Worm (Caenorhabditis elegans): Measurements from ENCODE around the gene vha-5.

DNA sequence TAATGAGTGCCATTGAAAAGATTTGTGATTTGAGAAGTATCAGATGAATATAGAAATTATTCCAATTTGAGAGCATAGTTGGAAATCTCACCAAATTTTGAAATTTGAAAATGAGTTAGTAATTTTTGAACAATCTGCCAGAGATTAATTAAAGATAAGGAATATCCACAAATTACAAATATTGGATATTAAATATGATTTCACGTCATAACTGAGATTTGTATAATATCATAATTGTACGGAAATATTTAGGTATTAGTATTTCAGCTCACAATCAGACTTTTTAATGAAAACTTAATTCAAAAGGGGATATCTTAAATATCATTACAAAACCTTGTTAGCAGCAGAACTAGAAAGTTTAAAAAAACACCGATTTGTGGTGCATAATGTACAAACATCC is 43.9 kb upstream of the vha-5 start, which contains the start of gene K07H8.7:
- no peak for TF ChIP-seq nhr-11 (tag; optimal IDR thresholded peaks at IDR 0.05)
- no peak for TF ChIP-seq nfya-1 (tag; optimal IDR thresholded peaks at IDR 0.05)
- TF ChIP-seq pax-1 (tag; optimal IDR thresholded peaks at IDR 0.05) = no peak
- no peak for TF ChIP-seq ahr-1 (tag; optimal IDR thresholded peaks at IDR 0.05)
- TF ChIP-seq ttx-3 (tag; optimal IDR thresholded peaks at IDR 0.05) = no peak
- no peak for TF ChIP-seq pha-4 (tag; optimal IDR thresholded peaks at IDR 0.05)
- TF ChIP-seq ama-1 (optimal IDR thresholded peaks at IDR 0.05) = no peak
- TF ChIP-seq C38D4.7 (GFP tag; optimal IDR thresholded peaks at IDR 0.05) = no peak
- no peak for TF ChIP-seq hlh-30 (tag; optimal IDR thresholded peaks at IDR 0.05; ENCODE audit: insufficient read depth)
- no peak for TF ChIP-seq pha-2 (tag; optimal IDR thresholded peaks at IDR 0.05)
- TF ChIP-seq ceh-48 (tag; optimal IDR thresholded peaks at IDR 0.05) = no peak
- no peak for TF ChIP-seq ets-4 (tag; optimal IDR thresholded peaks at IDR 0.05)
